Worm (Caenorhabditis elegans): Measurements from ENCODE around the gene F42A10.5.

- no peak for TF ChIP-seq elt-3 (tag; optimal IDR thresholded peaks at IDR 0.05)
- TF ChIP-seq pha-4 (tag; optimal IDR thresholded peaks at IDR 0.05): no peak
- TF ChIP-seq ztf-11 (tag; optimal IDR thresholded peaks at IDR 0.05): no peak
- TF ChIP-seq ces-1 (GFP tag; optimal IDR thresholded peaks at IDR 0.05): no peak
- no peak for TF ChIP-seq mls-2 (tag; optimal IDR thresholded peaks at IDR 0.05)
- TF ChIP-seq M03D4.4 (tag; optimal IDR thresholded peaks at IDR 0.05): no peak
These were observed 3.2 kb downstream of the F42A10.5 start for ce11 chrIII:6170038-6170437.
